Worm (Caenorhabditis elegans) whole organism, L4 larva: Measurements from ENCODE around the gene C55C3.73.

Source experiments
- D1046.2 ChIP-seq: fragments of 200-800 bp; sonication (Bioruptor generic); IDR thresholded peaks from 2 replicates; pipeline ENCODE4 v1.3.6; 2022; ENCODE audit warnings: missing genetic modification characterization, missing compliant biosample characterization
- Y75B8A.6 ChIP-seq: fragments of 200-800 bp; sonication (Bioruptor generic); IDR thresholded peaks from 2 replicates; pipeline ENCODE4 v1.3.6; 2022; ENCODE audit warnings: missing genetic modification reagents, missing genetic modification characterization, missing compliant biosample characterization
- lin-39 ChIP-seq: fragments of 150-350 bp; optimal IDR thresholded peaks from 2 replicates; lab custom pipeline; 2014; ENCODE audit warnings: missing biosample characterization, missing genetic modification reagents, missing genetic modification characterization
- lsy-2 ChIP-seq, 2 experiments: fragments of 150-350 bp in 1 of 2; sonication (generic microtip) in 1 of 2; optimal IDR thresholded peaks; 2 replicates each; lab custom pipeline; 2014 to 2017; ENCODE audit warnings: missing biosample characterization in 2 of 2, missing genetic modification characterization in 2 of 2
- pha-4 ChIP-seq, 2 experiments: fragments of 150-350 bp in 1 of 2; fragments of 200-800 bp in 1 of 2; sonication (Bioruptor generic) in 1 of 2; IDR thresholded peaks in 1 of 2; optimal IDR thresholded peaks in 1 of 2; 2 replicates each; pipeline versions ENCODE4 v1.3.6 to Lab custom; 2014 to 2022; ENCODE audit warnings: missing genetic modification characterization in 2 of 2, missing genetic modification reagents in 2 of 2, missing biosample characterization in 1 of 2, missing compliant biosample characterization in 1 of 2
- skn-1 ChIP-seq: fragments of 150-350 bp; optimal IDR thresholded peaks from 2 replicates; lab custom pipeline; 2014; ENCODE audit warnings: missing biosample characterization, missing genetic modification characterization
- snpc-4 ChIP-seq: fragments of 150-350 bp; optimal IDR thresholded peaks from 2 replicates; lab custom pipeline; 2014; ENCODE audit warnings: missing biosample characterization, missing genetic modification characterization
- spr-1 ChIP-seq: sonication (generic microtip); optimal IDR thresholded peaks from 2 replicates; lab custom pipeline; 2016; ENCODE audit warnings: mild to moderate bottlenecking, missing genetic modification characterization, missing compliant biosample characterization
- unc-39 ChIP-seq: sonication (generic microtip); optimal IDR thresholded peaks from 2 replicates; lab custom pipeline; 2017; ENCODE audit warnings: missing biosample characterization, missing genetic modification characterization
- ztf-11 ChIP-seq: fragments of 150-350 bp; optimal IDR thresholded peaks from 2 replicates; lab custom pipeline; 2014; ENCODE audit warnings: missing biosample characterization, missing genetic modification characterization

ce11 chrIV:5703443-5703842 is at the start of gene C55C3.73, which contains the start of gene perm-5:
- TF ChIP-seq pha-4 (GFP tag; IDR thresholded peaks at IDR 0.05; lab: Robert Waterston, UW), result no peak
- TF ChIP-seq pha-4 (tag; optimal IDR thresholded peaks at IDR 0.05; lab: Kevin White, UChicago), result no peak
- TF ChIP-seq spr-1, result no peak
- TF ChIP-seq lsy-2 (tag; optimal IDR thresholded peaks at IDR 0.05; lab: Kevin White, UChicago), result no peak
- no peak for TF ChIP-seq D1046.2 (GFP tag; lab: Robert Waterston, UW)
- TF ChIP-seq Y75B8A.6 (GFP tag; lab: Robert Waterston, UW), result no peak
- TF ChIP-seq lin-39, result no peak
- TF ChIP-seq ztf-11, result no peak
- no peak for TF ChIP-seq skn-1 (tag; lab: Kevin White, UChicago)
- TF ChIP-seq snpc-4 (tag; lab: Kevin White, UChicago), result no peak
- TF ChIP-seq unc-39 (tag; lab: Kevin White, UChicago), result no peak
